Worm (Caenorhabditis elegans): Measurements from ENCODE around the gene R10E4.6.

Gene R10E4.6

DNA sequence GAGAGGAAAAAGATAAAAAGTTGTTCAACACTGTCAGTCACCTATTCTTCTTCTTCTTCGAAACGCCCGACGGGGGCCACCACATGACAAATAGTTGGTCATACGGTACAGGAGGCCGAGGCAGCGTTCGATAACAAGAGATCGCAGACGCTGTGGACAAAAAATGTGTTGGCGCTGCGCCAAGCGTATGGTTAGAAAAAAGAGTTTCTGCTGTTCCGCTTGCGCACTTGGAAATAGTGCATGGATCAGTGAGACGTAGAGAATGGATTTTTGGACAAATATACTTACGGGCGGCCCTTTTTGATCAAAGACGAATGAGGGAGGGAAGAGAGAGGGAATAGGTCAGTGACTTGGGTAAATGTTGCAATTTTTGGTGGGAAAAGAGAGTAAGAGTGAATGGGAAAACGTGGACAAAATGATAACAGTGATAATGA is 8.5 kb upstream of the R10E4.6 start (continued):
- TF ChIP-seq mab-9 (GFP tag; IDR thresholded peaks at IDR 0.05) (no peak), unc-62 (GFP tag; optimal IDR thresholded peaks at IDR 0.05) (no peak), fkh-8 (tag; optimal IDR thresholded peaks at IDR 0.05) (no peak), fkh-4 (tag; optimal IDR thresholded peaks at IDR 0.05; ENCODE audit: borderline replicate concordance) (no peak), nhr-90 (tag; optimal IDR thresholded peaks at IDR 0.05; ENCODE audit: poor library complexity) (peak; percentile 93), isw-1 (GFP tag; IDR thresholded peaks at IDR 0.05) (no peak; the same call in 1 of the 2 replicates), hpl-2 (GFP tag; optimal IDR thresholded peaks at IDR 0.05) (no peak), F16B12.6 (tag; optimal IDR thresholded peaks at IDR 0.05) (peak; percentile 41), nhr-237 (tag; optimal IDR thresholded peaks at IDR 0.05) (peak; percentile 59), unc-130 (tag; optimal IDR thresholded peaks at IDR 0.05) (no peak), elt-3 (tag; optimal IDR thresholded peaks at IDR 0.05) (peak in 3 of 6 experiments; percentile 33 to 79 (median 63)), ceh-63 (GFP tag; optimal IDR thresholded peaks at IDR 0.05) (no peak), snu-23 (GFP tag; optimal IDR thresholded peaks at IDR 0.05) (peak; percentile 94), mep-1 (tag; optimal IDR thresholded peaks at IDR 0.05) (peak; percentile 86), swsn-7 (tag; optimal IDR thresholded peaks at IDR 0.05) (peak; percentile 81), mef-2 (tag; optimal IDR thresholded peaks at IDR 0.05) (no peak), xbp-1 (tag; optimal IDR thresholded peaks at IDR 0.05) (peak; percentile 83), lsy-2 (tag; optimal IDR thresholded peaks at IDR 0.05) (peak; percentile 75 to 91), ceh-8 (GFP tag; optimal IDR thresholded peaks at IDR 0.05) (no peak), elt-2 (tag; optimal IDR thresholded peaks at IDR 0.05) (peak; percentile 76), skn-1 (tag; optimal IDR thresholded peaks at IDR 0.05) (peak; percentile 75), ets-5 (GFP tag; IDR thresholded peaks at IDR 0.05) (no peak), mdl-1 (tag; optimal IDR thresholded peaks at IDR 0.05) (peak in 1 of 2 experiments; percentile 91), lin-13 (GFP tag; optimal IDR thresholded peaks at IDR 0.05) (peak; percentile 31), tlp-1 (tag; optimal IDR thresholded peaks at IDR 0.05) (no peak), nhr-28 (tag; optimal IDR thresholded peaks at IDR 0.05) (no peak), Y116A8C.19 (tag; optimal IDR thresholded peaks at IDR 0.05; ENCODE audit: borderline replicate concordance) (no peak), nhr-47 (tag; optimal IDR thresholded peaks at IDR 0.05) (peak; percentile 82), unc-86 (tag; optimal IDR thresholded peaks at IDR 0.05) (no peak), dsc-1 (tag; optimal IDR thresholded peaks at IDR 0.05) (no peak), sptf-1 (tag; optimal IDR thresholded peaks at IDR 0.05) (no peak), C16A3.4 (tag; optimal IDR thresholded peaks at IDR 0.05) (peak; percentile 63), dpl-1 (GFP tag; optimal IDR thresholded peaks at IDR 0.05) (peak; percentile 51 to 59 (median 57)), pqm-1 (tag; optimal IDR thresholded peaks at IDR 0.05) (no peak), lin-15B (tag; optimal IDR thresholded peaks at IDR 0.05) (no peak), nhr-12 (tag; optimal IDR thresholded peaks at IDR 0.05) (no peak), C04F5.9 (tag; optimal IDR thresholded peaks at IDR 0.05) (peak; percentile 31), ceh-90 (tag; optimal IDR thresholded peaks at IDR 0.05) (no peak), pag-3 (tag; optimal IDR thresholded peaks at IDR 0.05; ENCODE audit: borderline replicate concordance, insufficient read depth) (no peak), tbx-2 (tag; optimal IDR thresholded peaks at IDR 0.05) (peak; percentile 87), ztf-4 (tag; optimal IDR thresholded peaks at IDR 0.05) (peak; percentile 68), hlh-17 (GFP tag; optimal IDR thresholded peaks at IDR 0.05; ENCODE audit: borderline replicate concordance) (no peak), ceh-82 (tag; optimal IDR thresholded peaks at IDR 0.05) (peak; percentile 15 to 60 (median 21)), egl-27 (tag; optimal IDR thresholded peaks at IDR 0.05) (peak in 1 of 2 experiments; percentile 13), vab-15 (tag; optimal IDR thresholded peaks at IDR 0.05) (no peak), C34B4.2 (tag; optimal IDR thresholded peaks at IDR 0.05) (peak; percentile 60), efl-3 (GFP tag; optimal IDR thresholded peaks at IDR 0.05) (peak; percentile 75), sox-4 (tag; optimal IDR thresholded peaks at IDR 0.05) (no peak), rnt-1 (tag; optimal IDR thresholded peaks at IDR 0.05) (peak; percentile 57), aly-2 (tag; optimal IDR thresholded peaks at IDR 0.05) (peak; percentile 9), grh-1 (GFP tag; IDR thresholded peaks at IDR 0.05) (peak; percentile 86), irx-1 (tag; optimal IDR thresholded peaks at IDR 0.05) (peak; percentile 61), lin-14 (GFP tag; optimal IDR thresholded peaks at IDR 0.05) (peak; percentile 98)
